Worm (Caenorhabditis elegans): ENCODE measurements around the gene pod-2.

The pod-2 gene

ce11 chrII:1103484-1104100, 33.0 kb upstream of the pod-2 start:
- no peak for TF ChIP-seq hmg-4 (GFP tag; optimal IDR thresholded peaks at IDR 0.05)
- TF ChIP-seq sea-1 (GFP tag; conservative IDR thresholded peaks at IDR 0.05), result no peak
- no peak for TF ChIP-seq tbx-11 (GFP tag; IDR thresholded peaks at IDR 0.05)
- no peak for TF ChIP-seq ceh-36 (tag; optimal IDR thresholded peaks at IDR 0.05)
- TF ChIP-seq B0310.2 (tag; optimal IDR thresholded peaks at IDR 0.05), result no peak
- no peak for TF ChIP-seq hnd-1 (tag; optimal IDR thresholded peaks at IDR 0.05)
- no peak for TF ChIP-seq pes-1 (GFP tag; IDR thresholded peaks at IDR 0.05)
- no peak for TF ChIP-seq ceh-13 (GFP tag; optimal IDR thresholded peaks at IDR 0.05)
- TF ChIP-seq tra-4 (tag; optimal IDR thresholded peaks at IDR 0.05), result no peak
- no peak for TF ChIP-seq F13C5.2 (tag; optimal IDR thresholded peaks at IDR 0.05)
- TF ChIP-seq ets-7 (tag; optimal IDR thresholded peaks at IDR 0.05), result no peak
- TF ChIP-seq flt-1 (GFP tag; IDR thresholded peaks at IDR 0.05), result no peak
- no peak for TF ChIP-seq tbx-37 (GFP tag; conservative IDR thresholded peaks at IDR 0.05)

- TF ChIP-seq tbx-11 (GFP tag; IDR thresholded peaks at IDR 0.05) (no peak), hnd-1 (tag; optimal IDR thresholded peaks at IDR 0.05) (no peak), hmg-4 (GFP tag; optimal IDR thresholded peaks at IDR 0.05) (no peak), tbx-37 (GFP tag; conservative IDR thresholded peaks at IDR 0.05) (no peak), hmbx-1 (tag; optimal IDR thresholded peaks at IDR 0.05) (no peak), flt-1 (GFP tag; IDR thresholded peaks at IDR 0.05) (no peak), B0310.2 (tag; optimal IDR thresholded peaks at IDR 0.05) (no peak), pes-1 (GFP tag; IDR thresholded peaks at IDR 0.05) (no peak), sea-1 (GFP tag; conservative IDR thresholded peaks at IDR 0.05) (no peak), ets-7 (tag; optimal IDR thresholded peaks at IDR 0.05) (no peak), F13C5.2 (tag; optimal IDR thresholded peaks at IDR 0.05) (no peak), scrt-1 (GFP tag; IDR thresholded peaks at IDR 0.05) (no peak), aly-1 (tag; optimal IDR thresholded peaks at IDR 0.05) (no peak), ama-1 (optimal IDR thresholded peaks at IDR 0.05) (no peak), ceh-13 (GFP tag; optimal IDR thresholded peaks at IDR 0.05) (no peak), tra-4 (tag; optimal IDR thresholded peaks at IDR 0.05) (no peak)
Observed at ce11 chrII:1104409-1104808, 32.2 kb upstream of the pod-2 start, which contains the start of gene T13B5.9. Gene T13B5.9, minus strand, starts transcription at chrII:1104509.

ce11 chrII:1105291-1105690, 31.3 kb upstream of the pod-2 start:
- TF ChIP-seq ceh-13 (GFP tag; optimal IDR thresholded peaks at IDR 0.05), result no peak
- TF ChIP-seq scrt-1 (GFP tag; IDR thresholded peaks at IDR 0.05), result no peak
- no peak for TF ChIP-seq ceh-36 (tag; optimal IDR thresholded peaks at IDR 0.05)
- TF ChIP-seq hmbx-1 (tag; optimal IDR thresholded peaks at IDR 0.05), result no peak

ce11 chrII:1106914-1107597, 29.5 kb upstream of the pod-2 start, which contains the start of gene col-40:
Gene col-40, minus strand, starts transcription at chrII:1106964.
- TF ChIP-seq hnd-1 (tag; optimal IDR thresholded peaks at IDR 0.05) (no peak), pes-1 (GFP tag; IDR thresholded peaks at IDR 0.05) (no peak), flt-1 (GFP tag; IDR thresholded peaks at IDR 0.05) (no peak), B0310.2 (tag; optimal IDR thresholded peaks at IDR 0.05) (no peak), tbx-37 (GFP tag; conservative IDR thresholded peaks at IDR 0.05) (no peak), scrt-1 (GFP tag; IDR thresholded peaks at IDR 0.05) (no peak), ama-1 (optimal IDR thresholded peaks at IDR 0.05) (no peak)

ce11 chrII:1110901-1111300, 25.7 kb upstream of the pod-2 start, which contains the start of gene lips-11:
Gene lips-11, minus strand, starts transcription at chrII:1111001.
- TF ChIP-seq tbx-11 (GFP tag; IDR thresholded peaks at IDR 0.05), result no peak
- no peak for TF ChIP-seq B0310.2 (tag; optimal IDR thresholded peaks at IDR 0.05)
- no peak for TF ChIP-seq aly-1 (tag; optimal IDR thresholded peaks at IDR 0.05)
- no peak for TF ChIP-seq ama-1 (optimal IDR thresholded peaks at IDR 0.05)
- no peak for TF ChIP-seq ceh-36 (tag; optimal IDR thresholded peaks at IDR 0.05)
- TF ChIP-seq hnd-1 (tag; optimal IDR thresholded peaks at IDR 0.05), result no peak
- TF ChIP-seq flt-1 (GFP tag; IDR thresholded peaks at IDR 0.05), result no peak
- no peak for TF ChIP-seq hmg-4 (GFP tag; optimal IDR thresholded peaks at IDR 0.05)

ce11 chrII:1114133-1114532, 22.5 kb upstream of the pod-2 start, which contains the start of gene lips-12:
Gene lips-12, minus strand, starts transcription at chrII:1114233.
- TF ChIP-seq tra-4 (tag; optimal IDR thresholded peaks at IDR 0.05) (no peak), tbx-11 (GFP tag; IDR thresholded peaks at IDR 0.05) (no peak), scrt-1 (GFP tag; IDR thresholded peaks at IDR 0.05) (no peak), B0310.2 (tag; optimal IDR thresholded peaks at IDR 0.05) (no peak), flt-1 (GFP tag; IDR thresholded peaks at IDR 0.05) (no peak)

- TF ChIP-seq tra-4 (tag; optimal IDR thresholded peaks at IDR 0.05) (no peak), tbx-11 (GFP tag; IDR thresholded peaks at IDR 0.05) (no peak), ceh-36 (tag; optimal IDR thresholded peaks at IDR 0.05) (no peak)
Observed at ce11 chrII:1116521-1116920, 20.1 kb upstream of the pod-2 start.

ce11 chrII:1117992-1118729, 18.4 kb upstream of the pod-2 start, which contains the start of gene lips-13:
Gene lips-13, minus strand, starts transcription at chrII:1118042.
- TF ChIP-seq sea-1 (GFP tag; conservative IDR thresholded peaks at IDR 0.05) (no peak), F13C5.2 (tag; optimal IDR thresholded peaks at IDR 0.05) (no peak), aly-1 (tag; optimal IDR thresholded peaks at IDR 0.05) (no peak), flt-1 (GFP tag; IDR thresholded peaks at IDR 0.05) (no peak)

Measured in whole organism, early embryonic.